Fruit fly (Drosophila melanogaster) whole organism, embryonic: ENCODE results near the gene CG1635.

Experiments used
- Ada2b ChIP-seq: fragments of 200-800 bp; sonication (Bioruptor generic); IDR thresholded peaks from 2 replicates; pipeline ENCODE4 v1.3.6; 2022; ENCODE audit warnings: missing biosample characterization, missing genetic modification characterization
- Bdp1 ChIP-seq: fragments of 200-800 bp; sonication (Bioruptor generic); optimal IDR thresholded peaks from 3 replicates; lab custom pipeline; 2016; ENCODE audit warnings: missing biosample characterization, missing genetic modification characterization
- CG10209 ChIP-seq: fragments of 200-800 bp; sonication (Bioruptor generic); optimal IDR thresholded peaks from 3 replicates; lab custom pipeline; 2017; ENCODE audit warnings: missing biosample characterization, mild to moderate bottlenecking, missing genetic modification characterization, missing genetic modification reagents
- CG11085 ChIP-seq: fragments of 200-800 bp; sonication (Bioruptor generic); IDR thresholded peaks from 2 replicates; pipeline ENCODE4 v1.3.6; 2022; ENCODE audit warnings: missing biosample characterization, missing genetic modification characterization
- CG11398 ChIP-seq: fragments of 200-800 bp; sonication (Bioruptor generic); optimal IDR thresholded peaks from 2 replicates; lab custom pipeline; 2016; ENCODE audit warnings: missing biosample characterization, missing genetic modification characterization
- CG14441 ChIP-seq: fragments of 200-800 bp; sonication (Bioruptor generic); IDR thresholded peaks from 2 replicates; pipeline ENCODE4 v1.3.6; 2022; ENCODE audit warnings: missing biosample characterization, missing genetic modification characterization
- CG14667 ChIP-seq: fragments of 200-800 bp; sonication (Bioruptor generic); IDR thresholded peaks from 2 replicates; pipeline ENCODE4 v1.3.6; 2022; ENCODE audit warnings: missing biosample characterization, missing genetic modification characterization
- CG14965 ChIP-seq: fragments of 200-800 bp; sonication (Bioruptor generic); optimal IDR thresholded peaks from 2 replicates; lab custom pipeline; 2016; ENCODE audit warnings: missing biosample characterization, missing genetic modification characterization, borderline replicate concordance
- CG16863 ChIP-seq: fragments of 200-800 bp; sonication (Bioruptor generic); optimal IDR thresholded peaks from 3 replicates; lab custom pipeline; 2016; ENCODE audit warnings: missing biosample characterization, missing genetic modification characterization
- CG17361 ChIP-seq: fragments of 200-800 bp; sonication (Bioruptor generic); IDR thresholded peaks from 3 replicates; pipeline ENCODE4 v1.3.6; 2022; ENCODE audit warnings: missing biosample characterization, missing genetic modification characterization
- CG1792 ChIP-seq: fragments of 200-800 bp; sonication (Bioruptor generic); optimal IDR thresholded peaks from 2 replicates; lab custom pipeline; 2016; ENCODE audit warnings: missing biosample characterization, missing genetic modification characterization
- CG32767 ChIP-seq: fragments of 200-800 bp; sonication (Bioruptor generic); IDR thresholded peaks from 2 replicates; pipeline ENCODE4 v1.3.6; 2022; ENCODE audit warnings: missing biosample characterization, missing genetic modification characterization
- CG6175 ChIP-seq: fragments of 200-800 bp; sonication (Bioruptor generic); IDR thresholded peaks from 3 replicates; pipeline ENCODE4 v1.3.6; 2022; ENCODE audit warnings: missing biosample characterization, missing genetic modification characterization
- CG7372 ChIP-seq: fragments of 200-800 bp; sonication (Bioruptor generic); IDR thresholded peaks from 2 replicates; pipeline ENCODE4 v1.3.6; 2022; ENCODE audit warnings: missing biosample characterization, missing genetic modification characterization
- CG7556 ChIP-seq: fragments of 200-800 bp; sonication (Bioruptor generic); optimal IDR thresholded peaks from 2 replicates; lab custom pipeline; 2017; ENCODE audit warnings: missing biosample characterization, mild to moderate bottlenecking, missing genetic modification characterization
- CG8290 ChIP-seq, 3 experiments: fragments of 200-800 bp; sonication (Bioruptor generic); optimal IDR thresholded peaks; 2 replicates each; lab custom pipeline; 2016 to 2019; ENCODE audit warnings: missing biosample characterization in 3 of 3, missing genetic modification characterization in 3 of 3, mild to moderate bottlenecking in 2 of 3, moderate library complexity in 1 of 3
- CG8924 ChIP-seq: fragments of 200-800 bp; optimal IDR thresholded peaks from 3 replicates; lab custom pipeline; 2019; ENCODE audit warnings: missing biosample characterization, mild to moderate bottlenecking, missing genetic modification characterization, moderate library complexity
- CG9609 ChIP-seq: fragments of 200-800 bp; sonication (Bioruptor generic); optimal IDR thresholded peaks from 3 replicates; lab custom pipeline; 2016; ENCODE audit warnings: missing biosample characterization, missing genetic modification characterization
- Dip2 ChIP-seq: fragments of 200-800 bp; sonication (Bioruptor generic); IDR thresholded peaks from 2 replicates; pipeline ENCODE4 v1.3.6; 2022; ENCODE audit warnings: missing biosample characterization, missing genetic modification characterization
- Drgx ChIP-seq: fragments of 200-800 bp; sonication (Bioruptor generic); IDR thresholded peaks from 2 replicates; pipeline ENCODE4 v1.3.6; 2022; ENCODE audit warnings: missing biosample characterization, missing genetic modification characterization
- HLH3B ChIP-seq: fragments of 200-800 bp; sonication (Bioruptor generic); IDR thresholded peaks from 2 replicates; pipeline ENCODE4 v1.3.6; 2022; ENCODE audit warnings: missing biosample characterization, missing genetic modification characterization
- Hand ChIP-seq: fragments of 200-800 bp; sonication (Bioruptor generic); optimal IDR thresholded peaks from 2 replicates; lab custom pipeline; 2017; ENCODE audit warnings: mild to moderate bottlenecking, missing biosample characterization, missing genetic modification reagents, missing genetic modification characterization
- Hr51 ChIP-seq, 2 experiments: fragments of 200-800 bp; sonication (Bioruptor generic); optimal IDR thresholded peaks; 2 replicates in 1 of 2; 3 replicates in 1 of 2; lab custom pipeline; 2016 to 2018; ENCODE audit warnings: missing biosample characterization in 2 of 2, missing genetic modification characterization in 2 of 2, mild to moderate bottlenecking in 1 of 2, moderate library complexity in 1 of 2
- Lim3 ChIP-seq: fragments of 200-800 bp; sonication (Bioruptor generic); IDR thresholded peaks from 2 replicates; pipeline ENCODE4 v1.3.6; 2022; ENCODE audit warnings: missing biosample characterization, missing genetic modification characterization
- MTF-1 ChIP-seq: fragments of 200-800 bp; sonication (Bioruptor generic); optimal IDR thresholded peaks from 2 replicates; lab custom pipeline; 2018; ENCODE audit warnings: missing biosample characterization, mild to moderate bottlenecking, missing genetic modification characterization, borderline replicate concordance
- Meics ChIP-seq: fragments of 200-800 bp; sonication (Bioruptor generic); optimal IDR thresholded peaks from 2 replicates; lab custom pipeline; 2017; ENCODE audit warnings: missing biosample characterization, mild to moderate bottlenecking, missing genetic modification characterization
- Ptx1 ChIP-seq: fragments of 200-800 bp; sonication (Bioruptor generic); IDR thresholded peaks from 2 replicates; pipeline ENCODE4 v1.3.6; 2022; ENCODE audit warnings: missing biosample characterization, missing genetic modification characterization
- Ravus ChIP-seq: fragments of 200-800 bp; sonication (Bioruptor generic); IDR thresholded peaks from 2 replicates; pipeline ENCODE4 v1.3.6; 2022; ENCODE audit warnings: missing biosample characterization, missing genetic modification characterization
- Tbp ChIP-seq: fragments of >200 bp; optimal IDR thresholded peaks from 2 replicates; lab custom pipeline; 2018; ENCODE audit warnings: missing biosample characterization, missing genetic modification characterization
- al ChIP-seq: fragments of 200-800 bp; sonication (Bioruptor generic); IDR thresholded peaks from 2 replicates; pipeline ENCODE4 v1.3.6; 2022; ENCODE audit warnings: missing biosample characterization, missing genetic modification characterization
- amos ChIP-seq: fragments of 200-800 bp; sonication (Bioruptor generic); IDR thresholded peaks from 2 replicates; pipeline ENCODE4 v1.3.6; 2022; ENCODE audit warnings: missing biosample characterization, missing genetic modification characterization; ENCODE audit not compliant: partially characterized antibody
- ash1 ChIP-seq: fragments of 200-800 bp; sonication (Bioruptor generic); optimal IDR thresholded peaks from 2 replicates; lab custom pipeline; 2018; ENCODE audit warnings: missing biosample characterization, mild to moderate bottlenecking, missing genetic modification characterization
- bigmax ChIP-seq: fragments of 200-800 bp; sonication (Bioruptor generic); optimal IDR thresholded peaks from 2 replicates; lab custom pipeline; 2018; ENCODE audit warnings: missing biosample characterization, mild to moderate bottlenecking, missing genetic modification characterization
- chif ChIP-seq, 2 experiments: fragments of 200-800 bp; sonication (Bioruptor generic); optimal IDR thresholded peaks; 3 replicates each; lab custom pipeline; 2016; ENCODE audit warnings: missing biosample characterization in 2 of 2, missing genetic modification characterization in 2 of 2
- corto ChIP-seq: fragments of 200-800 bp; sonication (Bioruptor generic); optimal IDR thresholded peaks from 2 replicates; lab custom pipeline; 2016; ENCODE audit warnings: missing biosample characterization, mild to moderate bottlenecking, missing genetic modification characterization, moderate library complexity
- crol ChIP-seq: fragments of 200-800 bp; sonication (Bioruptor generic); IDR thresholded peaks from 2 replicates; pipeline ENCODE4 v1.3.6; 2022; ENCODE audit warnings: missing biosample characterization, missing genetic modification characterization
- fd64A ChIP-seq: fragments of 200-800 bp; sonication (Bioruptor generic); optimal IDR thresholded peaks from 3 replicates; lab custom pipeline; 2018; ENCODE audit warnings: missing biosample characterization, mild to moderate bottlenecking, missing genetic modification characterization
- fd96Cb ChIP-seq: fragments of 200-800 bp; sonication (Bioruptor generic); optimal IDR thresholded peaks from 2 replicates; lab custom pipeline; 2018; ENCODE audit warnings: missing biosample characterization, mild to moderate bottlenecking, missing genetic modification characterization, moderate library complexity
- fu2 ChIP-seq: fragments of 200-800 bp; sonication (Bioruptor generic); optimal IDR thresholded peaks from 2 replicates; lab custom pipeline; 2016; ENCODE audit warnings: missing biosample characterization, missing genetic modification characterization
- gcm ChIP-seq: fragments of 200-800 bp; sonication (Bioruptor generic); optimal IDR thresholded peaks from 2 replicates; lab custom pipeline; 2019; ENCODE audit warnings: missing biosample characterization, mild to moderate bottlenecking, missing genetic modification characterization, moderate library complexity
- hb ChIP-seq: fragments of 200-800 bp; sonication (Bioruptor generic); IDR thresholded peaks from 3 replicates; pipeline ENCODE4 v1.3.6; 2022; ENCODE audit warnings: missing biosample characterization, missing genetic modification characterization; ENCODE audit not compliant: partially characterized antibody
- inv ChIP-seq: fragments of 200-800 bp; sonication (Bioruptor generic); IDR thresholded peaks from 2 replicates; pipeline ENCODE4 v1.3.6; 2022; ENCODE audit warnings: missing biosample characterization, missing genetic modification characterization; ENCODE audit not compliant: partially characterized antibody
- mld ChIP-seq: fragments of 200-800 bp; sonication (Bioruptor generic); IDR thresholded peaks from 3 replicates; pipeline ENCODE4 v1.3.6; 2022; ENCODE audit warnings: missing biosample characterization, missing genetic modification characterization; ENCODE audit not compliant: partially characterized antibody
- phol ChIP-seq: fragments of 200-800 bp; sonication (Bioruptor generic); optimal IDR thresholded peaks from 3 replicates; lab custom pipeline; 2018; ENCODE audit warnings: missing biosample characterization, mild to moderate bottlenecking, missing genetic modification characterization, moderate library complexity
- seq ChIP-seq: fragments of 200-800 bp; sonication (Bioruptor generic); IDR thresholded peaks from 2 replicates; pipeline ENCODE4 v1.3.6; 2022; ENCODE audit warnings: missing biosample characterization, missing genetic modification characterization
- slbo ChIP-seq: fragments of 200-800 bp; sonication (Bioruptor generic); IDR thresholded peaks from 2 replicates; pipeline ENCODE4 v1.3.6; 2022; ENCODE audit warnings: missing biosample characterization, missing genetic modification characterization
- tin ChIP-seq: fragments of 200-800 bp; sonication (Bioruptor generic); optimal IDR thresholded peaks from 3 replicates; lab custom pipeline; 2016; ENCODE audit warnings: missing biosample characterization, missing genetic modification characterization
- tna ChIP-seq: fragments of 200-800 bp; sonication (Bioruptor generic); IDR thresholded peaks from 2 replicates; pipeline ENCODE4 v1.3.6; 2022; ENCODE audit warnings: missing biosample characterization, missing genetic modification characterization; ENCODE audit not compliant: partially characterized antibody
- tup ChIP-seq: fragments of 200-800 bp; sonication (Bioruptor generic); optimal IDR thresholded peaks from 2 replicates; lab custom pipeline; 2016; ENCODE audit warnings: missing biosample characterization, mild to moderate bottlenecking, missing genetic modification characterization, moderate library complexity
- unpg ChIP-seq: fragments of 200-800 bp; sonication (Bioruptor generic); optimal IDR thresholded peaks from 3 replicates; lab custom pipeline; 2018; ENCODE audit warnings: missing biosample characterization, mild to moderate bottlenecking, missing genetic modification characterization, moderate library complexity

Gene CG1635

DNA sequence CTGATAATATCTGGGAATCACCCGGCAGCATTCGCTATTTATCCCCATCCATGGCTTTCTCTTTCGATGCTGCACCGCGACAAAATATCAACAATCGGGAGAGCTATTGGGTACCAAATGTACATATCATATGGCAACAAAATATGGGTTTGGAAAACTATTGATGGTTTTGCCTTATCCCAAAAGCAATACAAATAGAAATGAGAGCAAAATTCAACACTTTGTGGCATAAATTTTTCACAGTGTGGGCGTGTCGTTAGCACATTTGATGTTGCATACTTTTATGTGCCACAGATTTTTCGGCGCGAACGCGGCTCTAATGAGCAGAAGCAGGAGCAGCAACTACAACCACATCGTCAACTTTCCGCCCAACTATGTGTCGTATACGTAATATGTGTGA lies 43.8 kb downstream of the CG1635 start (continued):
- TF ChIP-seq mld (GFP tag; lab: Robert Waterston, UW) (no peak), unpg (GFP tag; lab: Kevin White, UChicago) (peak; percentile 27), fd96Cb (peak; percentile 14), CG7372 (GFP tag; lab: Robert Waterston, UW) (no peak), amos (GFP tag; lab: Robert Waterston, UW) (no peak), Bdp1 (GFP tag; lab: Kevin White, UChicago) (no peak), CG8924 (tag; lab: Kevin White, UChicago) (no peak), hb (no peak), chif (GFP tag; optimal IDR thresholded peaks at IDR 0.05; lab: Kevin White, UChicago) (no peak), CG14441 (GFP tag; lab: Robert Waterston, UW) (no peak), CG9609 (GFP tag; lab: Kevin White, UChicago) (no peak), Ada2b (GFP tag; lab: Robert Waterston, UW) (0 out of 2 replicates have a peak, but pooled peaks have one; percentile 15), Hr51 (GFP tag; optimal IDR thresholded peaks at IDR 0.05; lab: Kevin White, UChicago) (peak in 1 of 2 experiments; percentile 29), fu2 (no peak), tup (GFP tag; lab: Kevin White, UChicago) (no peak), Ravus (GFP tag; lab: Robert Waterston, UW) (no peak), CG17361 (no peak), CG1792 (no peak), CG6175 (GFP tag; lab: Robert Waterston, UW) (no peak), tin (GFP tag; lab: Kevin White, UChicago) (peak; percentile 5), crol (GFP tag; lab: Robert Waterston, UW) (no peak), CG32767 (no peak), CG14965 (GFP tag; lab: Kevin White, UChicago) (no peak), CG10209 (no peak), seq (GFP tag; lab: Robert Waterston, UW) (0 out of 2 replicates have a peak, but pooled peaks have one; percentile 9), CG11085 (GFP tag; lab: Robert Waterston, UW) (no peak), bigmax (no peak), Lim3 (GFP tag; lab: Robert Waterston, UW) (no peak), CG7556 (GFP tag; lab: Kevin White, UChicago) (peak; percentile 9), HLH3B (GFP tag; lab: Robert Waterston, UW) (no peak), Meics (GFP tag; lab: Kevin White, UChicago) (peak; percentile 1), gcm (GFP tag; lab: Kevin White, UChicago) (no peak), Hand (GFP tag; lab: Kevin White, UChicago) (no peak), ash1 (GFP tag; lab: Kevin White, UChicago) (no peak), CG16863 (GFP tag; lab: Kevin White, UChicago) (no peak), inv (no peak), al (GFP tag; lab: Robert Waterston, UW) (0 out of 2 replicates have a peak, but pooled peaks have one; percentile 10), Tbp (GFP tag; lab: Kevin White, UChicago) (no peak), tna (GFP tag; lab: Robert Waterston, UW) (no peak), CG14667 (no peak), CG8290 (GFP tag; optimal IDR thresholded peaks at IDR 0.05; lab: Kevin White, UChicago) (no peak), CG8290 (tag; optimal IDR thresholded peaks at IDR 0.05; lab: Kevin White, UChicago) (peak in 1 of 2 experiments; percentile 46), slbo (GFP tag; lab: Robert Waterston, UW) (peak; percentile 35; the same call in 1 of the 2 replicates), corto (no peak), MTF-1 (no peak), CG11398 (GFP tag; lab: Kevin White, UChicago) (no peak), Ptx1 (GFP tag; lab: Robert Waterston, UW) (0 out of 2 replicates have a peak, but pooled peaks have one; percentile 26), Drgx (GFP tag; lab: Robert Waterston, UW) (no peak), Dip2 (GFP tag; lab: Robert Waterston, UW) (no peak), phol (tag; lab: Kevin White, UChicago) (peak; percentile 29), fd64A (no peak)
